Fruit fly (Drosophila melanogaster) whole organism, wandering third instar larva: Measurements from ENCODE around the gene Wdr59.

Experiments
- Abd-B ChIP-seq: fragments of >200 bp; optimal IDR thresholded peaks from 2 replicates; lab custom pipeline; 2017; ENCODE audit warnings: missing biosample characterization, missing genetic modification characterization
- CG32264 ChIP-seq: fragments of 200-800 bp; sonication (Bioruptor generic); optimal IDR thresholded peaks from 2 replicates; lab custom pipeline; 2016; ENCODE audit warnings: missing biosample characterization, missing genetic modification characterization
- CG9705 ChIP-seq: fragments of 200-800 bp; sonication (Bioruptor generic); optimal IDR thresholded peaks from 2 replicates; lab custom pipeline; 2018; ENCODE audit warnings: missing biosample characterization, mild to moderate bottlenecking, missing genetic modification characterization
- CrebA ChIP-seq: fragments of 200-800 bp; sonication (Bioruptor generic); optimal IDR thresholded peaks from 2 replicates; lab custom pipeline; 2016; ENCODE audit warnings: missing biosample characterization, mild to moderate bottlenecking, missing genetic modification characterization, borderline replicate concordance
- Dif ChIP-seq: fragments of 200-275, 200-300 bp; sonication (Bioruptor generic); optimal IDR thresholded peaks from 2 replicates; lab custom pipeline; 2018; ENCODE audit warnings: missing biosample characterization, missing genetic modification characterization; ENCODE audit not compliant: partially characterized antibody
- GATAd ChIP-seq: sonication (Bioruptor generic); optimal IDR thresholded peaks from 2 replicates; lab custom pipeline; 2016; ENCODE audit warnings: missing biosample characterization, missing genetic modification characterization
- HLH106 ChIP-seq: fragments of 200-800 bp; optimal IDR thresholded peaks from 3 replicates; lab custom pipeline; 2019; ENCODE audit warnings: missing biosample characterization, mild to moderate bottlenecking, missing genetic modification characterization, moderate library complexity
- Hnf4 ChIP-seq: fragments of 200-800 bp; sonication (Bioruptor generic); optimal IDR thresholded peaks from 2 replicates; lab custom pipeline; 2016; ENCODE audit warnings: missing biosample characterization, mild to moderate bottlenecking, missing genetic modification characterization
- Hr78 ChIP-seq: fragments of >200 bp; optimal IDR thresholded peaks from 2 replicates; lab custom pipeline; 2017; ENCODE audit warnings: missing biosample characterization, missing genetic modification characterization
- Hr83 ChIP-seq: fragments of 200-300 bp; sonication (Bioruptor generic); optimal IDR thresholded peaks from 2 replicates; lab custom pipeline; 2016; ENCODE audit warnings: missing biosample characterization, mild to moderate bottlenecking, missing genetic modification characterization, moderate library complexity; ENCODE audit not compliant: poor library complexity, severe bottlenecking
- Jra ChIP-seq: sonication (Bioruptor generic); optimal IDR thresholded peaks from 2 replicates; lab custom pipeline; 2016; ENCODE audit warnings: missing biosample characterization, missing genetic modification characterization
- Mio ChIP-seq: sonication (Bioruptor generic); optimal IDR thresholded peaks from 2 replicates; lab custom pipeline; 2016; ENCODE audit warnings: missing biosample characterization, missing genetic modification characterization
- Myc ChIP-seq: fragments of >200 bp; optimal IDR thresholded peaks from 2 replicates; lab custom pipeline; 2017
- N ChIP-seq: fragments of >200 bp; optimal IDR thresholded peaks from 2 replicates; lab custom pipeline; 2018; ENCODE audit warnings: missing biosample characterization, missing external identifiers, missing genetic modification characterization
- OdsH ChIP-seq: fragments of 200-800 bp; sonication (Bioruptor generic); optimal IDR thresholded peaks from 2 replicates; lab custom pipeline; 2016; ENCODE audit warnings: missing biosample characterization, mild to moderate bottlenecking, missing genetic modification characterization
- Rel ChIP-seq, 2 experiments: fragments of 200-800 bp; sonication (Bioruptor generic) in 1 of 2; optimal IDR thresholded peaks; 2 replicates in 1 of 2; 3 replicates in 1 of 2; lab custom pipeline; 2016 to 2019; ENCODE audit warnings: mild to moderate bottlenecking in 2 of 2, missing biosample characterization in 2 of 2, missing genetic modification characterization in 2 of 2, moderate library complexity in 1 of 2
- Sp1 ChIP-seq: fragments of 200-800 bp; sonication (Bioruptor generic); optimal IDR thresholded peaks from 3 replicates; lab custom pipeline; 2019; ENCODE audit warnings: missing biosample characterization, mild to moderate bottlenecking, missing genetic modification characterization, moderate library complexity
- Vsx2 ChIP-seq: fragments of 200-300, 225-300 bp; sonication (Bioruptor generic); optimal IDR thresholded peaks from 2 replicates; lab custom pipeline; 2018; ENCODE audit warnings: missing biosample characterization, missing genetic modification characterization; ENCODE audit not compliant: partially characterized antibody
- br ChIP-seq: fragments of 200-800 bp; sonication (Bioruptor generic); optimal IDR thresholded peaks from 2 replicates; lab custom pipeline; 2016; ENCODE audit warnings: missing biosample characterization, missing genetic modification characterization
- brk ChIP-seq: fragments of 200-800 bp; sonication (Bioruptor generic); optimal IDR thresholded peaks from 2 replicates; lab custom pipeline; 2016; ENCODE audit warnings: missing biosample characterization, mild to moderate bottlenecking, missing genetic modification characterization
- dl ChIP-seq, 2 experiments: fragments of 175-275, 200-275 bp in 1 of 2; fragments of 200-275 bp in 1 of 2; sonication (Bioruptor generic); optimal IDR thresholded peaks; lab custom pipeline; 2018; ENCODE audit warnings: mild to moderate bottlenecking in 2 of 2, missing biosample characterization in 2 of 2, missing genetic modification characterization in 2 of 2, moderate library complexity in 2 of 2; ENCODE audit not compliant: partially characterized antibody in 2 of 2, insufficient read depth in 1 of 2
- dmrt93B ChIP-seq: fragments of 200-800 bp; sonication (Bioruptor generic); optimal IDR thresholded peaks from 2 replicates; lab custom pipeline; 2018; ENCODE audit warnings: missing biosample characterization, mild to moderate bottlenecking, missing genetic modification characterization
- dsf ChIP-seq: sonication (Bioruptor generic); optimal IDR thresholded peaks from 2 replicates; lab custom pipeline; 2016; ENCODE audit warnings: missing biosample characterization, missing genetic modification characterization, borderline replicate concordance
- ey ChIP-seq: fragments of 200-800 bp; sonication (Bioruptor generic); optimal IDR thresholded peaks from 2 replicates; lab custom pipeline; 2016; ENCODE audit warnings: missing biosample characterization, missing genetic modification characterization
- foxo ChIP-seq, 2 experiments: fragments of 200-800 bp; sonication (Bioruptor generic); optimal IDR thresholded peaks; 2 replicates in 1 of 2; 3 replicates in 1 of 2; lab custom pipeline; 2016 to 2017; ENCODE audit warnings: missing biosample characterization in 2 of 2, missing genetic modification characterization in 2 of 2
- fru ChIP-seq: fragments of 200-800 bp; sonication (Bioruptor generic); optimal IDR thresholded peaks from 3 replicates; lab custom pipeline; 2016; ENCODE audit warnings: missing biosample characterization, mild to moderate bottlenecking, missing genetic modification characterization
- h ChIP-seq: fragments of 200-800 bp; sonication (Bioruptor generic); optimal IDR thresholded peaks from 3 replicates; lab custom pipeline; 2016; ENCODE audit warnings: missing biosample characterization, mild to moderate bottlenecking, missing genetic modification characterization
- jim ChIP-seq: fragments of 175-275, 200-325 bp; sonication (Bioruptor generic); optimal IDR thresholded peaks from 2 replicates; lab custom pipeline; 2016; ENCODE audit warnings: missing biosample characterization, mild to moderate bottlenecking, missing genetic modification characterization
- pan ChIP-seq: fragments of >200 bp; optimal IDR thresholded peaks from 2 replicates; lab custom pipeline; 2017
- psq ChIP-seq: fragments of 200-800 bp; sonication (Bioruptor generic); optimal IDR thresholded peaks from 3 replicates; lab custom pipeline; 2017; ENCODE audit warnings: missing biosample characterization, mild to moderate bottlenecking, missing genetic modification characterization, moderate library complexity
- rgr ChIP-seq: fragments of 200-800 bp; sonication (Bioruptor generic); optimal IDR thresholded peaks from 3 replicates; lab custom pipeline; 2016; ENCODE audit warnings: missing biosample characterization, mild to moderate bottlenecking, missing genetic modification characterization
- sage ChIP-seq: fragments of 200-800 bp; sonication (Bioruptor generic); optimal IDR thresholded peaks from 2 replicates; lab custom pipeline; 2016; ENCODE audit warnings: missing biosample characterization, mild to moderate bottlenecking, missing genetic modification characterization
- tai ChIP-seq: sonication (Bioruptor generic); optimal IDR thresholded peaks from 2 replicates; lab custom pipeline; 2016; ENCODE audit warnings: missing biosample characterization, missing genetic modification characterization
- usp ChIP-seq: fragments of >200 bp; optimal IDR thresholded peaks from 2 replicates; lab custom pipeline; 2017; ENCODE audit warnings: missing biosample characterization, missing genetic modification characterization
- woc ChIP-seq: sonication (Bioruptor generic); optimal IDR thresholded peaks from 2 replicates; lab custom pipeline; 2016; ENCODE audit warnings: missing biosample characterization, mild to moderate bottlenecking, missing genetic modification characterization

The Wdr59 gene

DNA sequence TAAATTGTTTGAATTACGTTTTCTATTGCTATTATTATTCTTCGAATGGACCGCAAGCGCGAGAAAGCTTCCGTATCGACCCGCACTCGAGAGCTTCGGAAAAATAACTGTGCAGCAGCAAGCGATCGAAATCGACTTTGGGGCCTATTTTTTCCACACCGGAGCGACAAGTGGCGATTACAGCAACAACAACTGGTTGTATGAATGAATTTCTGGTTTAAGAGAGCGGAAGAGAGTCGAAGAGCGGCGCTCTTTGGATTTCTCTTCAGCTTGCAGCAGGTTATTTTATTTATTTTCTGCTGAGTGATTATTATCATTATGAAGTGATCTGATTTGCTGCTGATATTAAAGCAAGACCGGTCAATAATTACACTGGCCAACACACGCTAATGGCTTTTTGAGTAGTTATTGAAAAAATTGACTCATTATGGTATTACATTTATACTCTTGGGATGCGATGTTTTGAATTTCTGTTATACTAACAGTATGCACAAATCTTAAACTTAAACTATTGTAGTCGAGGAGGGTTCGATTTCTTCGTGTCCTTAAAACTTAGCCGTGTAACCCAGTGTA lies 24.3 kb upstream of the Wdr59 start, which contains the start of gene Samuel:
TSS of gene Samuel (minus strand) at position 112 of the 573 bp plus-strand sequence.
- no peak for TF ChIP-seq jim (GFP tag; lab: Kevin White, UChicago)
- TF ChIP-seq OdsH (GFP tag; lab: Kevin White, UChicago): no peak
- TF ChIP-seq woc (GFP tag; lab: Kevin White, UChicago): peak; percentile 22
- TF ChIP-seq Vsx2: peak; percentile 56
- TF ChIP-seq br (GFP tag; lab: Kevin White, UChicago): peak; percentile 55
- peak; percentile 44 for TF ChIP-seq fru (GFP tag; lab: Kevin White, UChicago)
- TF ChIP-seq CrebA (GFP tag; lab: Kevin White, UChicago): peak; percentile 66
- peak; percentile 22 for TF ChIP-seq Sp1 (GFP tag; lab: Kevin White, UChicago)
- TF ChIP-seq Hr83 (GFP tag; lab: Kevin White, UChicago): peak; percentile 46
- peak; percentile 2 for TF ChIP-seq Rel (GFP tag; optimal IDR thresholded peaks at IDR 0.05; lab: Kevin White, UChicago)
- TF ChIP-seq Rel (tag; optimal IDR thresholded peaks at IDR 0.05; lab: Kevin White, UChicago): peak; percentile 26
- TF ChIP-seq ey (GFP tag; lab: Kevin White, UChicago): peak; percentile 38
- TF ChIP-seq tai (GFP tag; lab: Kevin White, UChicago): no peak
- peak; percentile 12 for TF ChIP-seq CG32264
- peak; percentile 76 for TF ChIP-seq sage
- peak; percentile 41 for TF ChIP-seq h (GFP tag; lab: Kevin White, UChicago)
- peak; percentile 59 for TF ChIP-seq brk (GFP tag; lab: Kevin White, UChicago)
- no peak for TF ChIP-seq rgr (GFP tag; lab: Kevin White, UChicago)
- peak; percentile 86 to 87 for TF ChIP-seq dl (GFP tag; optimal IDR thresholded peaks at IDR 0.05; lab: Kevin White, UChicago; ENCODE audit: insufficient read depth in 1 of 2, partially characterized antibody in 2 of 2)
- peak; percentile 9 for TF ChIP-seq Hnf4 (GFP tag; lab: Kevin White, UChicago)
- TF ChIP-seq usp (GFP tag; lab: Kevin White, UChicago): no peak
- peak; percentile 12 to 40 for TF ChIP-seq foxo (GFP tag; optimal IDR thresholded peaks at IDR 0.05; lab: Kevin White, UChicago)
- TF ChIP-seq Jra: no peak
- peak; percentile 88 for TF ChIP-seq Dif (GFP tag; lab: Kevin White, UChicago)

DNA sequence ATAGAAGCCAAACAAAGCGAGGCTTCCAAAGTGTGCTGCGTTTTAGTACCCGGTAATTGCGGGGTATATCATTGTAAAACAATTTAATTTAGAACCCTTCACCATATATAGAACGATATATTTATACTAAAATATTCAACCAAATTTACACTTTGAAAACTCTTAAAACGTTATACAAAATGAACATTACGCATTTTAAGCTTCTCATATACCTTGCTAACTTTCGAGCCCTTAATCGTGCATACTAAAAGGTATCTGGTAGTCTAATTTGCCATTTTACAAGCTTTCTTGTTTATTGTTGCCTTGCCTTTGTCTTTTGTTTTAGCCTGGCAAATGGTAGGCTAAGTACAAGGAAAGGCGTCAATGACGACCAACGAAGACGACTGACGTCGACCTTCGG lies 23.3 kb upstream of the Wdr59 start:
- peak; percentile 55 for TF ChIP-seq woc (GFP tag; lab: Kevin White, UChicago)
- TF ChIP-seq Dif (GFP tag; lab: Kevin White, UChicago): no peak
- TF ChIP-seq pan (lab: Kevin White, UChicago): peak; percentile 21
- peak; percentile 11 for TF ChIP-seq br (GFP tag; lab: Kevin White, UChicago)
- TF ChIP-seq, all 38 proteins: peak for 3

DNA sequence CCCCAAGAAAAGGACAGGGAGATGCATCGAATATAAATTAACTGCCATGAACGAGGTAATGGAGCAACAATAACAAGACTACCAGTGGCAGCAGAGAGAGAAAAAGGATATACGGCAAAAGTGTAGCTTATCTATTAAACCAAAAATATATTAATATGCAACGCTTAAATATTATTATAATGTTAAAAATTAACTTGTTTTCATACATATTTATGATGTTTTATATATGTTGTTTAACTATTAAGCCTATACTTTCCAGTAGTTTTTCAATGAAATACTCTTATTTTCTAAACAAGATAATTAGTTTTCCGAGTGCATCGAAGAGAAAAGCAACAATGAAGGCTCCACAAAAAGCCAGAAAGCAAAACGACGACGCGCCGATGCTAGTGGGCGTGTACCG lies 22.8 kb upstream of the Wdr59 start:
- TF ChIP-seq GATAd (GFP tag; lab: Kevin White, UChicago) (no peak), Rel (GFP tag; optimal IDR thresholded peaks at IDR 0.05; lab: Kevin White, UChicago) (no peak), Rel (tag; optimal IDR thresholded peaks at IDR 0.05; lab: Kevin White, UChicago) (no peak), CG9705 (GFP tag; lab: Kevin White, UChicago) (no peak), CrebA (GFP tag; lab: Kevin White, UChicago) (no peak), foxo (GFP tag; optimal IDR thresholded peaks at IDR 0.05; lab: Kevin White, UChicago) (no peak), Hr78 (GFP tag; lab: Kevin White, UChicago) (no peak), Jra (no peak), h (GFP tag; lab: Kevin White, UChicago) (no peak), pan (lab: Kevin White, UChicago) (no peak), N (GFP tag; lab: Kevin White, UChicago) (no peak), brk (GFP tag; lab: Kevin White, UChicago) (no peak), jim (GFP tag; lab: Kevin White, UChicago) (no peak), Dif (GFP tag; lab: Kevin White, UChicago) (no peak)
- TF ChIP-seq, all 38 proteins: peak for 0

DNA sequence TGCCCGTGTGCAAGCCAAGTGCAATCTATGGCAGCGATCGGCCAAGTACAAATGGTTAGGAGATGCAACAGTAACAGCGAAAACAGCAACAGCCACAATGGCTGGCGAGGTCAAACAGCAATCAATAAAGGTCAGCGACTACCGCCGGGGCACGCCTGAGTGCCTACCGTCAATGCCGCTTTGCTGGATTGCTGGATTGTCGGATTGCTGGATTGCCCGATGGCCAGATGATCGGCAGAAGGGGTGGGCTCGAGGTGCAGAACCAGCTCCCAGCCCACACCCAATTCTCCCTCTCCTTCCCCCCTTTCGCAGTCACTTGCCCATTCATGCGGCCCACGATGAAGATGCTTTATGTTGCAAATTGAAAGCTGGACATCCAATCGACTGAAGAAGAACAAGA lies 22.3 kb upstream of the Wdr59 start:
- TF ChIP-seq br (GFP tag; lab: Kevin White, UChicago): no peak
- TF ChIP-seq Dif (GFP tag; lab: Kevin White, UChicago): peak; percentile 1

DNA sequence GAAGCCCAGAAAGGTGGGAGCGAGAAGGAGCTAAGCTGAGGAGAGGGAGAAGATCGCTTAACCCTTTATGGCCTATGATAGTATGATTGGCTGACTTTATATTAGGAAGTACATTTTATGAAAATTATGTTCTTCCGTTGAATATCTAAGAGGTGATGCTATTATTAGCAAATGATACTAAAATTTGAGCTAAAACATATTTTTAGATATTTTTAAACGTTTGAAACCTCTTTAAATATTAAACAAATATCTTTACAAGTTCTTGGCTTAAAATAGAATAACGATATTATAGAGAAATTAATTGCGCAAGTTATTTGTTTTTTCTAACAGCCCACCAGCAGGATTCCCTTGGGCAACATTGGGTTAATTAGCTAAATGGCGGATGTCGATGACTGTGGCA lies 21.8 kb upstream of the Wdr59 start:
- TF ChIP-seq rgr (GFP tag; lab: Kevin White, UChicago) (peak; percentile 21), jim (GFP tag; lab: Kevin White, UChicago) (no peak), h (GFP tag; lab: Kevin White, UChicago) (peak; percentile 28), GATAd (GFP tag; lab: Kevin White, UChicago) (no peak), Hnf4 (GFP tag; lab: Kevin White, UChicago) (no peak), CG32264 (no peak), fru (GFP tag; lab: Kevin White, UChicago) (peak; percentile 52), dsf (no peak), Hr83 (GFP tag; lab: Kevin White, UChicago) (no peak), dmrt93B (no peak), ey (GFP tag; lab: Kevin White, UChicago) (peak; percentile 27), Rel (GFP tag; optimal IDR thresholded peaks at IDR 0.05; lab: Kevin White, UChicago) (no peak), Rel (tag; optimal IDR thresholded peaks at IDR 0.05; lab: Kevin White, UChicago) (no peak), Dif (GFP tag; lab: Kevin White, UChicago) (no peak), tai (GFP tag; lab: Kevin White, UChicago) (no peak), Myc (lab: Kevin White, UChicago) (no peak), Hr78 (GFP tag; lab: Kevin White, UChicago) (no peak), HLH106 (tag; lab: Kevin White, UChicago) (peak; percentile 36), Mio (GFP tag; lab: Kevin White, UChicago) (no peak), CG9705 (GFP tag; lab: Kevin White, UChicago) (no peak), Abd-B (GFP tag; lab: Kevin White, UChicago) (no peak), br (GFP tag; lab: Kevin White, UChicago) (peak; percentile 15), Sp1 (GFP tag; lab: Kevin White, UChicago) (peak; percentile 54), psq (peak; percentile 16)
